Worm (Caenorhabditis elegans) whole organism, L3 larva: ENCODE measurements around the gene Y69H2.1.

Source experiments
- egl-27 ChIP-seq: sonication (generic microtip); optimal IDR thresholded peaks from 4 replicates; lab custom pipeline; 2017; ENCODE audit warnings: missing biosample characterization, missing genetic modification reagents, missing genetic modification characterization
- mdl-1 ChIP-seq: fragments of 150-350 bp; optimal IDR thresholded peaks from 2 replicates; lab custom pipeline; 2014; ENCODE audit warnings: missing biosample characterization, missing genetic modification characterization
- nhr-77 ChIP-seq: fragments of 150-350 bp; optimal IDR thresholded peaks from 2 replicates; lab custom pipeline; 2014; ENCODE audit warnings: missing biosample characterization, missing genetic modification characterization
- ztf-11 ChIP-seq: fragments of 150-350 bp; optimal IDR thresholded peaks from 2 replicates; lab custom pipeline; 2014; ENCODE audit warnings: missing biosample characterization, missing genetic modification characterization

DNA sequence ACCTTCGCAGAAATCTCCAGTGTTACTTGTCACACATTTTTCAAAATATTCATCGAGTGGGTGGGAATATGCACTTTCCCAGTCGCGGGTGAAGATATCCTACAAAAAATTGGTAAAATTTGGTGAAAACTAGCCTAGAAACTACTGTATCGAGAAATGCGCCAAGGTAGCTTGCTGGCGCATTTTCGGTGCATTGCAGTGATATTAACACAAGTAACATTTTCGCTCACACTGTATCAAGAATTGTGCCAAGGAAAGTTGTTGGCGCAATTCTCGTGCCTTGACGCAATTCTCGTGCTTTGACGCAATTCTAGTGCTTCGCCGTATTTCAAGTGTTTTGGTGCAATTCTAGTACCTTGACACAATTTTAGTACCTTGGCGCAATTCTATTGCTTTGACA lies 49.2 kb downstream of the Y69H2.1 start:
- no peak for TF ChIP-seq mdl-1 (tag; lab: Kevin White, UChicago)
- no peak for TF ChIP-seq nhr-77 (tag; lab: Kevin White, UChicago)
- TF ChIP-seq egl-27: no peak
- no peak for TF ChIP-seq ztf-11 (tag; lab: Kevin White, UChicago)
